Worm (Caenorhabditis elegans) whole organism, late embryonic: ENCODE results near the gene F13C5.5.

Source experiments
- C38D4.7 ChIP-seq: fragments of 200-800 bp; sonication (Bioruptor generic); optimal IDR thresholded peaks from 2 replicates; lab custom pipeline; 2018; ENCODE audit warnings: mild to moderate bottlenecking, missing genetic modification characterization, moderate library complexity, missing compliant biosample characterization
- K02D7.2 ChIP-seq: sonication (generic microtip); optimal IDR thresholded peaks from 2 replicates; lab custom pipeline; 2017; ENCODE audit warnings: mild to moderate bottlenecking, missing genetic modification characterization, missing compliant biosample characterization
- Y22D7AL.16 ChIP-seq: sonication (generic microtip); optimal IDR thresholded peaks from 2 replicates; lab custom pipeline; 2016; ENCODE audit warnings: missing genetic modification characterization, missing compliant biosample characterization
- ama-1 ChIP-seq: fragments of 150-350 bp; optimal IDR thresholded peaks from 2 replicates; lab custom pipeline; 2014
- ceh-14 ChIP-seq: sonication (generic microtip); optimal IDR thresholded peaks from 2 replicates; lab custom pipeline; 2016; ENCODE audit warnings: missing genotype, missing genetic modification characterization, missing compliant biosample characterization
- ceh-18 ChIP-seq: sonication (generic microtip); optimal IDR thresholded peaks from 2 replicates; lab custom pipeline; 2016; ENCODE audit warnings: missing genetic modification characterization, missing compliant biosample characterization
- ceh-19 ChIP-seq: fragments of 200-800 bp; sonication (Bioruptor generic); optimal IDR thresholded peaks from 2 replicates; lab custom pipeline; 2018; ENCODE audit warnings: mild to moderate bottlenecking, missing genetic modification characterization, missing compliant biosample characterization
- ceh-2 ChIP-seq: sonication (generic microtip); optimal IDR thresholded peaks from 2 replicates; lab custom pipeline; 2016; ENCODE audit warnings: missing genotype, missing genetic modification characterization, missing compliant biosample characterization
- ceh-22 ChIP-seq: sonication (generic microtip); optimal IDR thresholded peaks from 2 replicates; lab custom pipeline; 2017; ENCODE audit warnings: missing biosample characterization, missing genetic modification characterization
- ceh-24 ChIP-seq: sonication (generic microtip); optimal IDR thresholded peaks from 2 replicates; lab custom pipeline; 2016; ENCODE audit warnings: mild to moderate bottlenecking, missing genetic modification characterization, missing compliant biosample characterization
- ceh-31 ChIP-seq: sonication (generic microtip); optimal IDR thresholded peaks from 2 replicates; lab custom pipeline; 2016; ENCODE audit warnings: missing genetic modification characterization, missing compliant biosample characterization
- ceh-34 ChIP-seq: sonication (generic microtip); optimal IDR thresholded peaks from 2 replicates; lab custom pipeline; 2016; ENCODE audit warnings: mild to moderate bottlenecking, missing genetic modification characterization, missing compliant biosample characterization
- dmd-4 ChIP-seq: sonication (generic microtip); optimal IDR thresholded peaks from 2 replicates; lab custom pipeline; 2016; ENCODE audit warnings: borderline replicate concordance, missing genetic modification characterization, missing compliant biosample characterization
- elt-2 ChIP-seq: sonication (generic microtip); optimal IDR thresholded peaks from 2 replicates; lab custom pipeline; 2016; ENCODE audit warnings: missing genetic modification reagents, missing genetic modification characterization, missing compliant biosample characterization
- ets-4 ChIP-seq: sonication (generic microtip); optimal IDR thresholded peaks from 2 replicates; lab custom pipeline; 2016; ENCODE audit warnings: missing genetic modification characterization, missing compliant biosample characterization
- fax-1 ChIP-seq: sonication (generic microtip); optimal IDR thresholded peaks from 2 replicates; lab custom pipeline; 2016; ENCODE audit warnings: missing genotype, missing genetic modification characterization, missing compliant biosample characterization
- fkh-10 ChIP-seq: fragments of 150-350 bp; optimal IDR thresholded peaks from 2 replicates; lab custom pipeline; 2014; ENCODE audit warnings: missing biosample characterization, missing genetic modification reagents, missing genetic modification characterization
- fkh-6 ChIP-seq: sonication (generic microtip); optimal IDR thresholded peaks from 2 replicates; lab custom pipeline; 2016; ENCODE audit warnings: missing genetic modification characterization, missing compliant biosample characterization
- hlh-13 ChIP-seq: fragments of 200-800 bp; sonication (Bioruptor generic); optimal IDR thresholded peaks from 2 replicates; lab custom pipeline; 2018; ENCODE audit warnings: mild to moderate bottlenecking, missing genetic modification characterization, missing compliant biosample characterization
- hlh-15 ChIP-seq: sonication (generic microtip); optimal IDR thresholded peaks from 2 replicates; lab custom pipeline; 2016; ENCODE audit warnings: missing genetic modification characterization, missing compliant biosample characterization
- hlh-30 ChIP-seq: sonication (generic microtip); optimal IDR thresholded peaks from 2 replicates; lab custom pipeline; 2017; ENCODE audit warnings: antibody characterized with exemption, missing genetic modification characterization, missing compliant biosample characterization; ENCODE audit not compliant: insufficient read depth
- hlh-8 ChIP-seq: sonication (generic microtip); optimal IDR thresholded peaks from 2 replicates; lab custom pipeline; 2016; ENCODE audit warnings: missing genotype, missing genetic modification characterization, missing compliant biosample characterization
- lim-6 ChIP-seq: sonication (generic microtip); optimal IDR thresholded peaks from 2 replicates; lab custom pipeline; 2016; ENCODE audit warnings: missing genetic modification characterization, missing compliant biosample characterization
- mec-3 ChIP-seq: sonication (generic microtip); optimal IDR thresholded peaks from 2 replicates; lab custom pipeline; 2016; ENCODE audit warnings: borderline replicate concordance, missing genetic modification characterization, missing compliant biosample characterization
- nfya-1 ChIP-seq: sonication (generic microtip); optimal IDR thresholded peaks from 2 replicates; lab custom pipeline; 2017; ENCODE audit warnings: missing genetic modification characterization, mild to moderate bottlenecking, missing compliant biosample characterization, antibody characterized with exemption, moderate library complexity
- npax-4 ChIP-seq: sonication (generic microtip); optimal IDR thresholded peaks from 2 replicates; lab custom pipeline; 2016; ENCODE audit warnings: missing genetic modification characterization, missing compliant biosample characterization
- pag-3 ChIP-seq: sonication (generic microtip); optimal IDR thresholded peaks from 2 replicates; lab custom pipeline; 2016; ENCODE audit warnings: missing compliant biosample characterization, missing genetic modification characterization, borderline replicate concordance
- pat-9 ChIP-seq: fragments of 200-800 bp; sonication (Bioruptor generic); optimal IDR thresholded peaks from 2 replicates; lab custom pipeline; 2018; ENCODE audit warnings: mild to moderate bottlenecking, missing genetic modification characterization, moderate library complexity, missing compliant biosample characterization
- pha-2 ChIP-seq: sonication (generic microtip); optimal IDR thresholded peaks from 2 replicates; lab custom pipeline; 2017; ENCODE audit warnings: mild to moderate bottlenecking, missing genetic modification characterization, missing compliant biosample characterization
- ref-2 ChIP-seq: sonication (generic microtip); optimal IDR thresholded peaks from 2 replicates; lab custom pipeline; 2016; ENCODE audit warnings: missing genetic modification characterization, missing compliant biosample characterization
- rnt-1 ChIP-seq: sonication (generic microtip); optimal IDR thresholded peaks from 2 replicates; lab custom pipeline; 2016; ENCODE audit warnings: missing genetic modification characterization, missing compliant biosample characterization
- sdc-2 ChIP-seq: sonication (generic microtip); optimal IDR thresholded peaks from 2 replicates; lab custom pipeline; 2016; ENCODE audit warnings: missing genotype, missing genetic modification characterization, missing compliant biosample characterization
- syd-9 ChIP-seq: sonication (generic microtip); optimal IDR thresholded peaks from 2 replicates; lab custom pipeline; 2016; ENCODE audit warnings: mild to moderate bottlenecking, missing genetic modification characterization, moderate library complexity, missing compliant biosample characterization
- tbx-2 ChIP-seq: sonication (generic microtip); optimal IDR thresholded peaks from 2 replicates; lab custom pipeline; 2016; ENCODE audit warnings: missing genetic modification characterization, missing compliant biosample characterization
- tbx-7 ChIP-seq: sonication (generic microtip); optimal IDR thresholded peaks from 2 replicates; lab custom pipeline; 2016; ENCODE audit warnings: missing genotype, missing genetic modification characterization, missing compliant biosample characterization
- ttx-3 ChIP-seq: sonication (generic microtip); optimal IDR thresholded peaks from 2 replicates; lab custom pipeline; 2016; ENCODE audit warnings: missing genetic modification reagents, missing genetic modification characterization, missing compliant biosample characterization
- unc-3 ChIP-seq, 2 experiments: fragments of 200-800 bp in 1 of 2; sonication (Bioruptor generic) in 1 of 2; sonication (generic microtip) in 1 of 2; conservative IDR thresholded peaks in 1 of 2; optimal IDR thresholded peaks in 1 of 2; 2 replicates each; pipeline versions ENCODE4 v1.3.6 to Lab custom; 2016 to 2022; ENCODE audit warnings: missing compliant biosample characterization in 2 of 2, missing genetic modification characterization in 2 of 2, missing genetic modification reagents in 1 of 2
- unc-42 ChIP-seq: sonication (generic microtip); optimal IDR thresholded peaks from 2 replicates; lab custom pipeline; 2016; ENCODE audit warnings: missing genotype, missing genetic modification characterization, missing compliant biosample characterization
- zip-5 ChIP-seq: sonication (generic microtip); optimal IDR thresholded peaks from 2 replicates; lab custom pipeline; 2016; ENCODE audit warnings: missing genetic modification characterization, missing compliant biosample characterization
- ztf-16 ChIP-seq: sonication (generic microtip); optimal IDR thresholded peaks from 2 replicates; lab custom pipeline; 2017; ENCODE audit warnings: missing genetic modification characterization, missing compliant biosample characterization

Gene F13C5.5

ce11 chrX:601340-601757, 6.9 kb downstream of the F13C5.5 start:
- peak; percentile 37 for TF ChIP-seq nfya-1 (tag; lab: Kevin White, UChicago)
- no peak for TF ChIP-seq hlh-8 (tag; lab: Kevin White, UChicago)
- TF ChIP-seq hlh-15 (tag; lab: Kevin White, UChicago), result no peak
- TF ChIP-seq K02D7.2 (tag; lab: Kevin White, UChicago), result no peak
- TF ChIP-seq npax-4 (tag; lab: Kevin White, UChicago), result no peak
- peak; percentile 23 for TF ChIP-seq ceh-2 (tag; lab: Kevin White, UChicago)
- peak; percentile 1 for TF ChIP-seq fkh-6 (tag; lab: Kevin White, UChicago)
- peak; percentile 40 for TF ChIP-seq ref-2
- peak; percentile 53 for TF ChIP-seq lim-6 (tag; lab: Kevin White, UChicago)
- TF ChIP-seq ceh-14 (tag; lab: Kevin White, UChicago), result peak; percentile 80
- peak; percentile 61 for TF ChIP-seq ceh-19 (GFP tag; lab: Kevin White, UChicago)
- TF ChIP-seq ceh-24 (tag; lab: Kevin White, UChicago), result no peak
- TF ChIP-seq C38D4.7, result no peak
- TF ChIP-seq tbx-2 (tag; lab: Kevin White, UChicago), result peak; percentile 68
- peak; percentile 7 for TF ChIP-seq fkh-10 (GFP tag; lab: Kevin White, UChicago)
- TF ChIP-seq unc-42 (tag; lab: Kevin White, UChicago), result peak; percentile 96
- peak; percentile 75 for TF ChIP-seq sdc-2 (tag; lab: Kevin White, UChicago)
- peak; percentile 25 for TF ChIP-seq ceh-18 (tag; lab: Kevin White, UChicago)
- TF ChIP-seq ceh-22 (tag; lab: Kevin White, UChicago), result no peak
- TF ChIP-seq Y22D7AL.16, result no peak
- no peak for TF ChIP-seq dmd-4
- TF ChIP-seq syd-9 (tag; lab: Kevin White, UChicago), result peak; percentile 43
- TF ChIP-seq elt-2 (tag; lab: Kevin White, UChicago), result no peak
- TF ChIP-seq zip-5 (tag; lab: Kevin White, UChicago), result no peak
- TF ChIP-seq ceh-34 (tag; lab: Kevin White, UChicago), result peak; percentile 46
- peak; percentile 81 for TF ChIP-seq hlh-30
- peak; percentile 26 for TF ChIP-seq pat-9 (tag; lab: Kevin White, UChicago)
- no peak for TF ChIP-seq hlh-13 (GFP tag; lab: Kevin White, UChicago)
- no peak for TF ChIP-seq rnt-1 (tag; lab: Kevin White, UChicago)
- TF ChIP-seq ceh-31 (tag; lab: Kevin White, UChicago), result peak; percentile 78

ce11 chrX:600671-601070, 7.6 kb downstream of the F13C5.5 start:
- TF ChIP-seq fkh-6 (tag; lab: Kevin White, UChicago) (no peak), mec-3 (tag; lab: Kevin White, UChicago) (no peak), fax-1 (tag; lab: Kevin White, UChicago) (no peak), ama-1 (lab: Kevin White, UChicago) (no peak), unc-3 (GFP tag; conservative IDR thresholded peaks at IDR 0.05; lab: Robert Waterston, UW) (no peak), unc-3 (tag; optimal IDR thresholded peaks at IDR 0.05; lab: Kevin White, UChicago) (no peak), unc-42 (tag; lab: Kevin White, UChicago) (no peak), ceh-31 (tag; lab: Kevin White, UChicago) (no peak), pag-3 (tag; lab: Kevin White, UChicago) (no peak), pha-2 (tag; lab: Kevin White, UChicago) (no peak), ets-4 (tag; lab: Kevin White, UChicago) (no peak), nfya-1 (tag; lab: Kevin White, UChicago) (no peak), ceh-22 (tag; lab: Kevin White, UChicago) (no peak), tbx-7 (tag; lab: Kevin White, UChicago) (no peak), zip-5 (tag; lab: Kevin White, UChicago) (no peak), ttx-3 (tag; lab: Kevin White, UChicago) (no peak), ztf-16 (no peak), dmd-4 (no peak), ceh-34 (tag; lab: Kevin White, UChicago) (no peak)
